Worm (Caenorhabditis elegans): ENCODE results near the gene C25D7.5.

DNA sequence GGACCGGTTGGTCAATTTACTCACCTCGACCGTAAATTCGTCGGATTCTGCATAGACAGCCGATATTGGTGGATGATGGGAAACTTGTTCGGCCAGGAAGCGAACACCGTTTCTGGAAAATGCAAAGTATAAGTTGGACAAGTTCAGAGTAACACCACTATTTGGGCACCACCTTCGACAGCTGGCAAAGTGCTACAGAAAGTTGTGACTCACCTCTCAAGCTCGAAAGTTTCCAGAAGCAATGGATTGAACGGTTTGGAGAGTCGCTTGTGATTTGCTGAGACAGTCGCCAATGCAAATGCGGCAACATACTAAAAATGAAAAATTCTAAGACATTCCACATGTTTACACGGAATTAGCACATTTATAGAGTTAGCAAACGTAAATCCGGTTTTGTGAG is 39.1 kb upstream of the C25D7.5 start:
- TF ChIP-seq egl-27 (tag; optimal IDR thresholded peaks at IDR 0.05) (no peak), dmd-6 (GFP tag; IDR thresholded peaks at IDR 0.05) (no peak), dpl-1 (GFP tag; optimal IDR thresholded peaks at IDR 0.05) (no peak), nhr-77 (tag; optimal IDR thresholded peaks at IDR 0.05) (no peak)
